Fruit fly (Drosophila melanogaster) whole organism: ENCODE measurements around the gene CG14982.
A peak's percentile ranks its signal among the peaks of the same experiment; 100 is the strongest.

Experiments
- CG8478 ChIP-seq: fragments of >200 bp; optimal IDR thresholded peaks from 2 replicates; lab custom pipeline; 2018; ENCODE audit warnings: inconsistent platforms
- Dll ChIP-seq: fragments of >200 bp; optimal IDR thresholded peaks from 2 replicates; lab custom pipeline; 2017
- EcR ChIP-seq, 2 experiments: fragments of >200 bp; optimal IDR thresholded peaks; 2 replicates each; lab custom pipeline; 2017; ENCODE audit warnings: missing biosample characterization in 2 of 2, missing genetic modification characterization in 2 of 2, missing genetic modification reagents in 2 of 2
- pan ChIP-seq: fragments of >200 bp; optimal IDR thresholded peaks from 2 replicates; lab custom pipeline; 2017
- psq ChIP-seq: fragments of >200 bp; optimal IDR thresholded peaks from 2 replicates; lab custom pipeline; 2017
- usp ChIP-seq: fragments of >200 bp; optimal IDR thresholded peaks from 2 replicates; lab custom pipeline; 2017; ENCODE audit warnings: missing biosample characterization, missing genetic modification characterization, mixed read lengths

The CG14982 gene

dm6 chr3L:3909831-3910230 is 32.7 kb upstream of the CG14982 start, which contains the start of gene mge:
mge (minus strand) TSS chr3L:3909931.
- TF ChIP-seq pan (lab: Kevin White, UChicago) = no peak
- TF ChIP-seq psq (lab: Kevin White, UChicago) = no peak
- no peak for TF ChIP-seq Dll (lab: Kevin White, UChicago)
- TF ChIP-seq EcR (GFP tag; optimal IDR thresholded peaks at IDR 0.05; lab: Kevin White, UChicago) = no peak
- TF ChIP-seq usp = no peak
- TF ChIP-seq CG8478 (lab: Kevin White, UChicago) = no peak

DNA sequence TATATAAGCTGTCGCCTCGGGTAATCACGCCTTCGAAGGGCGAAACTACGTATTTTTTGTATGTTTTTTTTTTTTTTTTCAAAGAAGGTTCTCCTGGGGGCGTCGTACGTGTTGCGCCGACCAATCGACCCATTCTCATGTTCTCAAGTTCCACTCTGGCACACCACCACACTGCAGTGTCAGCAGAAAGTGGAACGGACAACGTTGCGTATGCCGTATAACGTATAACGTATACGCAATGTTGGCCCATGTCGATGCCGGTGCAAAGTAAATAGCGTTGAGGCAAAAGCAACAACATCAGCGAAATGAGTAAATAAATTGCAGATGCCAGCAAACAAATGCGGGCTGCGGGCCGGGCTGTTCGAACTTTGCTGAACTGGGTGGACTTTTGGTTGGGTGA is 30.4 kb upstream of the CG14982 start:
- no peak for TF ChIP-seq Dll (lab: Kevin White, UChicago)
- TF ChIP-seq usp = no peak
- TF ChIP-seq psq (lab: Kevin White, UChicago) = no peak
- no peak for TF ChIP-seq CG8478 (lab: Kevin White, UChicago)
- TF ChIP-seq EcR (GFP tag; optimal IDR thresholded peaks at IDR 0.05; lab: Kevin White, UChicago) = no peak
- TF ChIP-seq pan (lab: Kevin White, UChicago) = no peak

DNA sequence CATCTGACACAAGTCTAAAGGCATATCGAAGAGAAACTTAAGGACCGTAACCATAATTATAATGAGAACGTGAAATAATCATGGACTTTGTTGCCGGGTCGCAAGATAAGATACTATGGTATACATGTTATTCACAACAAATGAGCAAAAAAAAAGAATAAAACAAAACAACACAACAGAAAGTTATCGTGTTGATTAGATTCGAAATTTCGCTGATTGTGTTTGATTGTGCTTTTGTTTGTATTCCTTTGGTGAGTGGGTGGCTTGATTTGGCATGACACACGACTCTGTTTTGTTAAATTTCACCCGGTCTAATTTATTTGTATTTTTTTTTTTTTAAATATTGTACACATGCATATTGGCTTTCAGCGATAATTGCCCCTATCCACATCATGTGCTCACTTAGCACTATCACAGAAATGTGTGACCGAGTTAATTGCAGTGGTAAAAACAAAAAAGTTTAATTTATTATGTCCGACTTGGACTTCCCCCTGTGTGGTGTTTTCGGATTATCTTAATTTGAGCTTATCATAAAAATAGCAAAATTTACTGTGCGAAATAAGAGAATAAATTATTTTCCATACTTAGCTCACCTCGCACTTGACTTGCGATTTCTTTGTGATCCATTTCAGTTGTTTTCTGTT is 18.8 kb upstream of the CG14982 start:
- TF ChIP-seq usp = no peak
- TF ChIP-seq CG8478 (lab: Kevin White, UChicago) = no peak
- no peak for TF ChIP-seq Dll (lab: Kevin White, UChicago)
- no peak for TF ChIP-seq pan (lab: Kevin White, UChicago)
- no peak for TF ChIP-seq EcR (GFP tag; optimal IDR thresholded peaks at IDR 0.05; lab: Kevin White, UChicago)
- TF ChIP-seq psq (lab: Kevin White, UChicago) = no peak

DNA sequence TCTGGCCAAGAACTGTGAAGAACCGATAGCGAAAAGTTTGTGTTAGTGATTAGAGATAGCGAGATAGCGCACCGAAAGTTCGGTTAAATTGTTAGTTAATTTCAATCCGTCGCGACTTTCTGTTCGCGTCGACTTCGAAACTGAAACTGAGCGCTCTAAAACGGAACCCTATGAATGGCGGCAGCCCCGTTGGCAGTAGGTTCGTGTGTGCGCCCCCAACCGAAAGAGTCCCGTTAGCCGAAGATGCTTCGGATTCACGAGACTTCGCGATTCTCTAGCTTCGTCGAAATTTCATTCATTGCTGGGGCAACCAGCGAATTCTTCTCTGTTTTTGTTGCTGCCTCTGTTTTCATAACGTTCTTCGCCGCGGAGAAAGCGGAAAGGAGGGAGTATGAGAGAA is 17.0 kb upstream of the CG14982 start:
- no peak for TF ChIP-seq CG8478 (lab: Kevin White, UChicago)
- no peak for TF ChIP-seq pan (lab: Kevin White, UChicago)

dm6 chr3L:3926191-3926765 is 16.2 kb upstream of the CG14982 start:
- TF ChIP-seq pan (lab: Kevin White, UChicago) (peak; percentile 8), psq (lab: Kevin White, UChicago) (no peak), EcR (GFP tag; optimal IDR thresholded peaks at IDR 0.05; lab: Kevin White, UChicago) (no peak)

DNA sequence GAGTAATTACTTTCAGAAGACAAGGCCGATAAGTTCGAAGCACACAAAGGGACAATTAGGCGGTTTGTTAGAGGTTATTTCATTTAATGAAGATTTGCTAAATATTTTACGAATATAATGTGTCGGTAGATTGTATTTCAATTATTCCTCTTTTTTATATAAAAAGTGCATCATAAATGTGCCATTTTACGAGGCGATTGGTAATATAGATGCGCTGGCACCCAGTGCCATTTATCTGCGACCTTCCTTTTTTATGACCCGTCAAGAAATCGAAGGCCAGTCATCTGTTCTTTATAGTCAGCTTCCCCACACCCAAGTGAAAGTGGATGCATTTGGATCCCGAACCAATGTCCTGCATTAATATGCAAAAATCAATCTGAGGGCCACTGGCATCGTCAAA is 15.0 kb upstream of the CG14982 start:
- no peak for TF ChIP-seq Dll (lab: Kevin White, UChicago)
- TF ChIP-seq psq (lab: Kevin White, UChicago) = no peak
- no peak for TF ChIP-seq CG8478 (lab: Kevin White, UChicago)
- no peak for TF ChIP-seq EcR (GFP tag; optimal IDR thresholded peaks at IDR 0.05; lab: Kevin White, UChicago)
- TF ChIP-seq pan (lab: Kevin White, UChicago) = no peak
- no peak for TF ChIP-seq usp

- TF ChIP-seq psq (lab: Kevin White, UChicago) (no peak), EcR (GFP tag; optimal IDR thresholded peaks at IDR 0.05; lab: Kevin White, UChicago) (no peak), CG8478 (lab: Kevin White, UChicago) (no peak), Dll (lab: Kevin White, UChicago) (no peak), pan (lab: Kevin White, UChicago) (no peak), usp (no peak)
These were observed 14.1 kb upstream of the CG14982 start for dm6 chr3L:3928205-3928942.

dm6 chr3L:3928943-3929785 is 13.3 kb upstream of the CG14982 start:
- no peak for TF ChIP-seq EcR (GFP tag; optimal IDR thresholded peaks at IDR 0.05; lab: Kevin White, UChicago)
- no peak for TF ChIP-seq usp
- TF ChIP-seq Dll (lab: Kevin White, UChicago) = no peak
- TF ChIP-seq CG8478 (lab: Kevin White, UChicago) = no peak
- no peak for TF ChIP-seq pan (lab: Kevin White, UChicago)
- no peak for TF ChIP-seq psq (lab: Kevin White, UChicago)

- TF ChIP-seq Dll (lab: Kevin White, UChicago) (no peak), psq (lab: Kevin White, UChicago) (no peak), EcR (GFP tag; optimal IDR thresholded peaks at IDR 0.05; lab: Kevin White, UChicago) (no peak)
These were observed 12.3 kb upstream of the CG14982 start for dm6 chr3L:3929968-3930767.

DNA sequence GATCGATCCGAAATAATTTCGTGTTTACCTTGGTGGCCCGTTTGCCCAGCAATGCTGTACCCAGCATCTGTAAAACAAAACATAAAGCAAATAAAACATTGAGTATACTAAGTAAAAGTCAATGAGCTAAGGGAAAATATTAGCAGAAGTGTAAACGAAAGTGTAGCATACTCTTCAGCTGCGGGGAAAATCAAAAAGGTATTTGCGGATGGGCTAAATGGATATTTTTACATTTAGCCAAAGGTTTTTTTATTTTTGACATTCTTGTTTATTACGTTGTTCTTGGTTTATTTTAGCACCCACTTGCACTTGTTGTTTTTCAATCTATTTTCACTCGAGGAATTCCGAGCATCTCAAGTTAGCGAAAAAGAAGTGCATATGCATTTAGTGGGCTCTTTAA is 11.6 kb upstream of the CG14982 start:
- TF ChIP-seq pan (lab: Kevin White, UChicago) = no peak

- no peak for TF ChIP-seq EcR (GFP tag; optimal IDR thresholded peaks at IDR 0.05; lab: Kevin White, UChicago)
- TF ChIP-seq Dll (lab: Kevin White, UChicago) = no peak
- TF ChIP-seq psq (lab: Kevin White, UChicago) = no peak
- no peak for TF ChIP-seq CG8478 (lab: Kevin White, UChicago)
- TF ChIP-seq pan (lab: Kevin White, UChicago) = no peak
- TF ChIP-seq usp = no peak
These were observed 10.7 kb upstream of the CG14982 start for dm6 chr3L:3931778-3932177.
